Worm (Caenorhabditis elegans) whole organism, L1 larva: ENCODE results near the gene moc-6.

ENCODE experiments used
- C04F5.9 ChIP-seq: sonication (generic microtip); optimal IDR thresholded peaks from 2 replicates; lab custom pipeline; 2016; ENCODE audit warnings: missing genetic modification characterization, missing compliant biosample characterization
- C16A3.4 ChIP-seq: fragments of 150-350 bp; optimal IDR thresholded peaks from 2 replicates; lab custom pipeline; 2014; ENCODE audit warnings: missing biosample characterization, missing genetic modification characterization
- F16B12.6 ChIP-seq: fragments of 150-350 bp; optimal IDR thresholded peaks from 2 replicates; lab custom pipeline; 2014; ENCODE audit warnings: missing biosample characterization, missing genetic modification characterization
- aha-1 ChIP-seq: fragments of 150-350 bp; optimal IDR thresholded peaks from 2 replicates; lab custom pipeline; 2014; ENCODE audit warnings: missing biosample characterization, missing genetic modification characterization
- aly-2 ChIP-seq: fragments of 150-350 bp; optimal IDR thresholded peaks from 2 replicates; lab custom pipeline; 2014; ENCODE audit warnings: missing biosample characterization, missing genetic modification characterization
- ama-1 ChIP-seq: fragments of 150-350 bp; optimal IDR thresholded peaks from 2 replicates; lab custom pipeline; 2014
- blmp-1 ChIP-seq: fragments of 150-350 bp; optimal IDR thresholded peaks from 2 replicates; lab custom pipeline; 2014; ENCODE audit warnings: missing biosample characterization, missing genetic modification characterization
- ceh-82 ChIP-seq, 3 experiments: fragments of 150-350 bp in 1 of 3; sonication (generic microtip) in 2 of 3; optimal IDR thresholded peaks; 2 replicates each; lab custom pipeline; 2014 to 2017; ENCODE audit warnings: missing biosample characterization in 3 of 3, missing genetic modification characterization in 3 of 3
- ceh-88 ChIP-seq: fragments of 200-800 bp; sonication (Bioruptor generic); IDR thresholded peaks from 2 replicates; pipeline ENCODE4 v1.3.6; 2022; ENCODE audit warnings: missing genetic modification characterization, missing compliant biosample characterization
- dpl-1 ChIP-seq, 3 experiments: fragments of 150-350 bp in 2 of 3; sonication (generic microtip) in 1 of 3; optimal IDR thresholded peaks; 2 replicates each; lab custom pipeline; 2014 to 2017; ENCODE audit warnings: missing biosample characterization in 3 of 3, missing genetic modification characterization in 3 of 3, missing genetic modification reagents in 3 of 3
- efl-1 ChIP-seq, 4 experiments: fragments of 150-350 bp; optimal IDR thresholded peaks in 3 of 4; peaks in 1 of 4; 1 replicate in 1 of 4; 2 replicates in 3 of 4; lab custom pipeline; 2014; ENCODE audit warnings: missing biosample characterization in 2 of 4, missing genetic modification characterization in 2 of 4, missing genetic modification reagents in 2 of 4
- efl-3 ChIP-seq: fragments of 200-800 bp; sonication (Bioruptor generic); optimal IDR thresholded peaks from 2 replicates; lab custom pipeline; 2018; ENCODE audit warnings: mild to moderate bottlenecking, missing genetic modification characterization, missing compliant biosample characterization
- egl-13 ChIP-seq: sonication (generic microtip); optimal IDR thresholded peaks from 2 replicates; lab custom pipeline; 2016; ENCODE audit warnings: missing genotype, missing genetic modification reagents, missing genetic modification characterization, missing compliant biosample characterization
- elt-2 ChIP-seq: sonication (generic microtip); optimal IDR thresholded peaks from 2 replicates; lab custom pipeline; 2016; ENCODE audit warnings: missing genetic modification characterization, mild to moderate bottlenecking, inconsistent platforms, missing compliant biosample characterization, missing genetic modification reagents
- fkh-10 ChIP-seq: sonication (generic microtip); optimal IDR thresholded peaks from 2 replicates; lab custom pipeline; 2017; ENCODE audit warnings: missing biosample characterization, missing genetic modification reagents, missing genetic modification characterization
- fos-1 ChIP-seq: fragments of 150-350 bp; optimal IDR thresholded peaks from 2 replicates; lab custom pipeline; 2014; ENCODE audit warnings: missing biosample characterization, missing genetic modification characterization
- hlh-17 ChIP-seq: fragments of 200-800 bp; sonication (Bioruptor generic); optimal IDR thresholded peaks from 2 replicates; lab custom pipeline; 2018; ENCODE audit warnings: missing genetic modification characterization, mild to moderate bottlenecking, missing compliant biosample characterization, moderate library complexity, borderline replicate concordance
- isw-1 ChIP-seq: fragments of 200-800 bp; sonication (Bioruptor generic); IDR thresholded peaks from 2 replicates; pipeline ENCODE4 v1.3.6; 2022; ENCODE audit warnings: missing genetic modification characterization, missing compliant biosample characterization
- jun-1 ChIP-seq: fragments of 150-350 bp; optimal IDR thresholded peaks from 2 replicates; lab custom pipeline; 2014; ENCODE audit warnings: missing biosample characterization, missing genetic modification reagents, missing genetic modification characterization
- lin-14 ChIP-seq: fragments of 200-800 bp; sonication (Bioruptor generic); optimal IDR thresholded peaks from 2 replicates; lab custom pipeline; 2018; ENCODE audit warnings: mild to moderate bottlenecking, missing genetic modification characterization, moderate library complexity, missing compliant biosample characterization
- lin-15B ChIP-seq: fragments of 150-350 bp; sonication (generic microtip); optimal IDR thresholded peaks from 3 replicates; lab custom pipeline; 2014; ENCODE audit warnings: missing biosample characterization, missing genetic modification characterization
- lin-35 ChIP-seq, 2 experiments: fragments of 150-350 bp; optimal IDR thresholded peaks; 2 replicates each; lab custom pipeline; 2014; ENCODE audit warnings: missing biosample characterization in 2 of 2, missing genetic modification characterization in 2 of 2, missing genetic modification reagents in 2 of 2
- lsy-2 ChIP-seq, 2 experiments: fragments of 150-350 bp; optimal IDR thresholded peaks; 2 replicates each; lab custom pipeline; 2014; ENCODE audit warnings: missing biosample characterization in 2 of 2, missing genetic modification characterization in 2 of 2
- mab-9 ChIP-seq: fragments of 200-800 bp; sonication (Bioruptor generic); IDR thresholded peaks from 2 replicates; pipeline ENCODE4 v1.3.6; 2022; ENCODE audit warnings: missing genetic modification reagents, missing genetic modification characterization, missing compliant biosample characterization
- mdl-1 ChIP-seq, 2 experiments: fragments of 150-350 bp; optimal IDR thresholded peaks; 2 replicates each; lab custom pipeline; 2014 to 2017; ENCODE audit warnings: missing biosample characterization in 2 of 2, missing genetic modification characterization in 2 of 2, inconsistent platforms in 1 of 2
- mef-2 ChIP-seq: fragments of 150-350 bp; optimal IDR thresholded peaks from 2 replicates; lab custom pipeline; 2014; ENCODE audit warnings: missing biosample characterization, missing genetic modification characterization
- mep-1 ChIP-seq: fragments of 150-350 bp; optimal IDR thresholded peaks from 2 replicates; lab custom pipeline; 2014; ENCODE audit warnings: missing biosample characterization, missing genetic modification characterization
- nhr-12 ChIP-seq: sonication (generic microtip); optimal IDR thresholded peaks from 2 replicates; lab custom pipeline; 2017; ENCODE audit warnings: missing biosample characterization, missing genetic modification characterization
- nhr-71 ChIP-seq: sonication (generic microtip); optimal IDR thresholded peaks from 2 replicates; lab custom pipeline; 2016; ENCODE audit warnings: mild to moderate bottlenecking, missing genetic modification characterization, moderate library complexity, missing compliant biosample characterization
- nhr-85 ChIP-seq: sonication (generic microtip); peaks from one replicate; lab custom pipeline; 2016; ENCODE audit warnings: missing genetic modification characterization, inconsistent platforms, missing compliant biosample characterization
- pag-3 ChIP-seq: sonication (generic microtip); optimal IDR thresholded peaks from 2 replicates; lab custom pipeline; 2017; ENCODE audit warnings: missing genetic modification characterization, mild to moderate bottlenecking, missing compliant biosample characterization, antibody characterized with exemption, borderline replicate concordance; ENCODE audit not compliant: insufficient read depth
- rnt-1 ChIP-seq: sonication (generic microtip); optimal IDR thresholded peaks from 2 replicates; lab custom pipeline; 2016; ENCODE audit warnings: mild to moderate bottlenecking, missing genetic modification characterization, moderate library complexity, missing compliant biosample characterization
- snu-23 ChIP-seq: sonication (generic microtip); optimal IDR thresholded peaks from 2 replicates; lab custom pipeline; 2016; ENCODE audit warnings: missing genetic modification characterization, missing compliant biosample characterization
- sox-4 ChIP-seq: sonication (generic microtip); optimal IDR thresholded peaks from 2 replicates; lab custom pipeline; 2016; ENCODE audit warnings: missing genetic modification characterization, missing compliant biosample characterization
- sup-37 ChIP-seq: fragments of 200-800 bp; sonication (Bioruptor generic); optimal IDR thresholded peaks from 2 replicates; lab custom pipeline; 2018; ENCODE audit warnings: mild to moderate bottlenecking, missing genetic modification characterization, missing compliant biosample characterization
- tbx-2 ChIP-seq: sonication (generic microtip); optimal IDR thresholded peaks from 2 replicates; lab custom pipeline; 2016; ENCODE audit warnings: missing genetic modification characterization, missing compliant biosample characterization
- unc-30 ChIP-seq: sonication (generic microtip); optimal IDR thresholded peaks from 2 replicates; lab custom pipeline; 2017; ENCODE audit warnings: missing biosample characterization, missing genetic modification characterization
- unc-98 ChIP-seq: fragments of 200-800 bp; sonication (Bioruptor generic); IDR thresholded peaks from 2 replicates; pipeline ENCODE4 v1.3.6; 2022; ENCODE audit warnings: missing genetic modification characterization, missing compliant biosample characterization
- vab-15 ChIP-seq: sonication (generic microtip); optimal IDR thresholded peaks from 2 replicates; lab custom pipeline; 2017; ENCODE audit warnings: missing genotype, mild to moderate bottlenecking, missing genetic modification characterization, missing compliant biosample characterization
- xbp-1 ChIP-seq: sonication (generic microtip); optimal IDR thresholded peaks from 2 replicates; lab custom pipeline; 2016; ENCODE audit warnings: missing genetic modification characterization, missing compliant biosample characterization

moc-6 gene

DNA sequence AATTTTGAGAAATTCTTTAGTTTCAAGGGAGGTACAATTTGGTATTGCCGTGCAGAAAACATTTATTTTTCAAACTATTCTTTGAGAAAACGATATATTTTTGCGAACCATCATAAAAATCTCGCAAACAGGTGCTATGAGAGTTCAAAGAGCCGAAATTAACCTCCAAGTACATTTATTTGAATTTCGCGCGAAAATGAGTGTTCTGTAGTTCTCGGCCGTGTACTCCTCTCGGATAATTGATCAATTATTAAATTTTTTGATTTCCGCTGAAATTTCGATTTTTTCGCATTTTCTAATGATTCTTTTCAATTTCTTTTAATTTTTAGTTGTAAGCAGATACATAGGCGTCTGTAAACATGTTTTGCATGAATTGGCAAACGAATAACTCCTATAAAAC, 5.6 kb upstream of the moc-6 start (continued):
- no peak for TF ChIP-seq F16B12.6
- TF ChIP-seq aha-1 (tag; lab: Kevin White, UChicago) = no peak
- TF ChIP-seq vab-15 (tag; lab: Kevin White, UChicago) = no peak
- no peak for TF ChIP-seq aly-2 (tag; lab: Kevin White, UChicago)
- TF ChIP-seq tbx-2 (tag; lab: Kevin White, UChicago) = peak; percentile 39
- TF ChIP-seq C04F5.9 (tag; lab: Kevin White, UChicago) = peak; percentile 7
- TF ChIP-seq nhr-85 (tag; lab: Kevin White, UChicago) = peak; percentile 79
- TF ChIP-seq nhr-12 (tag; lab: Kevin White, UChicago) = no peak
- TF ChIP-seq hlh-17 = no peak

DNA sequence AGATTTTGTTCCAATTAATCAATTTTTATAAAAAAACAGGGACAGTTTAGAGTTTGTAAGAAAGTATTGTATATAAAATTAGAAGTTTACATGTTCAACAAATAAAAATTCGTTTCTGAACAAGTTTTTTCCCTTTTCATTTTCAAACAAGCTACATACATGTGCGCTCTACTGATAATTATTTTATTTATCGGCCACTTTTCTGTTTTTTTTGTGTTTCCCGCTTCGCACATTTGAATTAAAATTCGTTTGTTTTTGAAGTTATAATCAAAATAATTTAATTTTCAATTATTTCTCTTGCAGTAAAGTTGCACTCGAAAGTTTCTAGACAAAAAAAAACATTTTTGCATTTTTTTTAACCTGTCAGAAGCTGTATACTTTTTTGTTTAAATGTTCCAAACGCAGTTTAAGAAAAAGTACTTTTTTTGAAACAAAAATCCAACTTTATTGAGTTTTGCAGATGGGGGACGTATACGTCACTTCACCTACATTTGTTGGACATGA, 5.1 kb upstream of the moc-6 start, which contains the start of gene hira-1:
Gene hira-1 (plus strand): TSS at position 454 of the 504 bp plus-strand sequence.
- no peak for TF ChIP-seq mdl-1 (tag; optimal IDR thresholded peaks at IDR 0.05; lab: Kevin White, UChicago)
- no peak for TF ChIP-seq ceh-88 (GFP tag; lab: Robert Waterston, UW)
- TF ChIP-seq elt-2 (tag; lab: Kevin White, UChicago) = no peak
- TF ChIP-seq sox-4 (tag; lab: Kevin White, UChicago) = no peak
- no peak for TF ChIP-seq mef-2 (tag; lab: Kevin White, UChicago)
- no peak for TF ChIP-seq pag-3 (tag; lab: Kevin White, UChicago)
- no peak for TF ChIP-seq nhr-71 (tag; lab: Kevin White, UChicago)
- TF ChIP-seq egl-13 (tag; lab: Kevin White, UChicago) = no peak
- TF ChIP-seq sup-37 (GFP tag; lab: Kevin White, UChicago) = no peak
- no peak for TF ChIP-seq ama-1
- no peak for TF ChIP-seq unc-98 (GFP tag; lab: Robert Waterston, UW)
- TF ChIP-seq hlh-17 = no peak
- TF ChIP-seq lin-14 (GFP tag; lab: Kevin White, UChicago) = peak; percentile 21
- no peak for TF ChIP-seq efl-3
- TF ChIP-seq efl-1 (optimal IDR thresholded peaks at IDR 0.05; lab: Kevin White, UChicago) = peak; percentile 70 to 77
- TF ChIP-seq efl-1 (GFP tag; optimal IDR thresholded peaks at IDR 0.05 in 1 of 2; lab: Kevin White, UChicago) = peak; percentile 77 to 97
- peak; percentile 16 for TF ChIP-seq snu-23 (GFP tag; lab: Kevin White, UChicago)
- peak; percentile 49 for TF ChIP-seq C16A3.4 (tag; lab: Kevin White, UChicago)
- peak; percentile 43 for TF ChIP-seq blmp-1
- TF ChIP-seq vab-15 (tag; lab: Kevin White, UChicago) = peak; percentile 12
- TF ChIP-seq dpl-1 (GFP tag; optimal IDR thresholded peaks at IDR 0.05; lab: Kevin White, UChicago) = peak; percentile 62 to 82 (median 63)
- TF ChIP-seq ceh-82 (tag; optimal IDR thresholded peaks at IDR 0.05; lab: Kevin White, UChicago) = no peak
- no peak for TF ChIP-seq mep-1 (tag; lab: Kevin White, UChicago)
- TF ChIP-seq nhr-85 (tag; lab: Kevin White, UChicago) = no peak
- peak; percentile 31 to 71 for TF ChIP-seq lsy-2 (tag; optimal IDR thresholded peaks at IDR 0.05; lab: Kevin White, UChicago)
- TF ChIP-seq unc-30 (tag; lab: Kevin White, UChicago) = no peak
- peak; percentile 76 to 82 for TF ChIP-seq lin-35 (GFP tag; optimal IDR thresholded peaks at IDR 0.05; lab: Kevin White, UChicago)
- no peak for TF ChIP-seq mab-9
- no peak for TF ChIP-seq rnt-1 (tag; lab: Kevin White, UChicago)
- TF ChIP-seq xbp-1 (tag; lab: Kevin White, UChicago) = no peak
- no peak for TF ChIP-seq jun-1 (tag; lab: Kevin White, UChicago)
- TF ChIP-seq fkh-10 = no peak
- TF ChIP-seq fos-1 (tag; lab: Kevin White, UChicago) = no peak
- no peak for TF ChIP-seq isw-1 (GFP tag; lab: Robert Waterston, UW)
- TF ChIP-seq lin-15B (tag; lab: Kevin White, UChicago) = peak; percentile 62
- TF ChIP-seq, all 84 proteins: peak for 10
